Fruit fly (Drosophila melanogaster) ovary, adult (tissue): ENCODE results near the gene beta-PheRS.

Experiments used
- CG17801 ChIP-seq: fragments of 200-800 bp; optimal IDR thresholded peaks from 2 replicates; lab custom pipeline; 2019; ENCODE audit warnings: missing biosample characterization, mild to moderate bottlenecking, missing genetic modification characterization, moderate library complexity; ENCODE audit not compliant: partially characterized antibody

beta-PheRS gene

DNA sequence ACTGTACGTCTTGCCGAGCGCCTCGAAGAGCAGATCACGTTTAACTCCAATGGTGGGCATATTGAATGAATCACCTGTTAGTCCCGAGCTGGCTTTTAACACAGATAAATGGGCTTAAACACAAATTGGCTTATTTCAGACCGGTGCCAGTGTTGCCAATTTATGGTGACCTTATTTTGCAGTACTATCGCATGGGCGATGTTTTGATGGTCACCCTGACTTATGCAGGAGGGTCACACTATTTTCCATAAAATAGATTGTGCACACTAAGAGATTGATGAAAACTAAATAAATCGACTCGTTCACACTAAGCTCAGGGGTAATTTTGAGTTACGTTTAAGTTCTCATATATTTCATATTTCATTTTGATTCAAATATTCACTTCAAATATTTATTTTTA, at the start of gene beta-PheRS:
Gene beta-PheRS, minus strand, starts transcription at position 186 of the 400 bp plus-strand sequence.
- no peak for TF ChIP-seq CG17801

DNA sequence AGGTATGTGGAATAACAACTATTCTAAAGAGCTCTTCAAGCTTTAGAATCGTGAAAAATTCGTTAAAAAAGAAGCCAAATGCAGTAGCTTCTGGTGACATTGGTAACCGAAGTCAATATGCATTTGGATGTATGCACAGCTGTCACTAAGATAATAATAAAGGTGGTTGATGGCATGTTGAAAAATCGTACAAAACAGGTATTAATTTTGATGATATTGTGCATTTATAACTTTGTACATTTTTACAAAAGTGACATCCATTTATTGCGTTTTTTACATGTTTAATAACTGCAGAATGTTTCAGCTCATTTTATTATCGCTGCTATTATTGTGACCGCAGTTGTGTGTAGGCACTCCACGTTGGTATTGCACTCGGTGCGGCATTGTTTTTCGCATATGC, 49.0 kb upstream of the beta-PheRS start:
- TF ChIP-seq CG17801, result peak; percentile 52

DNA sequence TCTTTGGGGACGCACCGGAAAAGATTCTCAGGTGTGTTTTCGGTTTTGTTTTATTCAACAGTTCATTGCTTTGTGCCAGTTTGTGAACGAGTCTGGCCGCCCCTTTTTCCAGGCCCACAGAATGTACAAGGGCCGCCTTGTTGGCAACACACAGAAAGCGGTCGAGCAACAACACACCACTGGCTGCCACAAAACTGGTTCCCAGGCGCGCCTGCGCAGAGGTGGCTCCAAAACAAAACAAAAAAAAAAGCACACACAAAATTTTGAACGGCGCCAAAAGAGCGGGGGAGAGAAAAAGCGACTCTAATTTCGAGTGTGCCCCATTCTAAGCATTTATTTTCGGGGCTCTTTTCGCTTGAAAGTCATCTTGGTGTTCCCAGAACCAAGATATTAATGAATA, 46.7 kb upstream of the beta-PheRS start:
- no peak for TF ChIP-seq CG17801

DNA sequence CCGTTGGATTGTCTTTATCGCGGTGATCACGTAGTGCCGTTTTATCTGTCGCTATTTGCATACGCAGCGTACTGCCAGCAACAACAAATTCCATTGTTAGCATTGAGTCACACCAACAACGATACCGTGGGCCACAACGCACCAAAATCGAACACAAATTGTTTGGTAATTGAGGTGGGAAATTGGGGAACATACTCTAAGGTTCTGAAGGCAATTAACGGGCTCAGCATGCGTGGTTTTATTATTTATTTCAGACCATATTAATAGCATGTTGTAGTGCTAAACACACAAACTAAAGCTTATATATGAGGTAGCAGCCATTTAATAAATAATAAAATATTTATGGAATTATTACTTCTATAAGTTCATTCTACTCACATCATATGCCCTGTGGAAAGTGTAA, 46.1 kb upstream of the beta-PheRS start:
- TF ChIP-seq CG17801, result no peak

DNA sequence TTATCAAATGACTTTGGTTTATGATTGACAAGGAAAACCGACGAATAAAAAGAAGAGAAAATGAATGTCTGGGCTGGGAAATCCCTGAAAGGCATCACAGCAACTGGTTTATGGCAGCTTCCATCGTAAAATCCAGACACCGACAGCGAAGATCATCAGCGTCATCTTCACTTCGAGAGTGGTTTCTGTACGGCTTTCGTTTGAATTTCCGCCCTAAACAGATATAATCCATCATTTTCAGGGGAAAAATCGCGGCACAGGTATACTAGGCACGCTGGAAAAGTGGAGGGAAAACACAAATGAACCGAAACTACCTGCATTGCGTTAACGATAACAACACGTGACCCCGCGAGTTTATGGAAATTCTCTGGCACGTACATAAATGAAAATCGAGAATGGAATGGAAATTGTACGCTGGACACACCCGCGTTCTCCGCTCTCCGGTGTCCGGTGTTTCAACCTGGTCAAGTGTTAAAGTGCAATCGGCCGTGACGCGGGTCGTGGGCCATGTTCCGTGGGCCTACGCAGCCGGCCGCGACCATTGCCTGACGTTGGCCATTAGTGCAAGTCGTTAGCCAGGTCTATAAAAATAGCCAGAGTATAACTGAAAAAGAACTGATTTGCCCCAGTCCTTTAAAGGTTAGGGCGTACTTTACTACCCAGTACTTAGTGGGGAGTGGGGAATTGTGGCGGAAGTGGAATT, 45.1 kb upstream of the beta-PheRS start:
- no peak for TF ChIP-seq CG17801

DNA sequence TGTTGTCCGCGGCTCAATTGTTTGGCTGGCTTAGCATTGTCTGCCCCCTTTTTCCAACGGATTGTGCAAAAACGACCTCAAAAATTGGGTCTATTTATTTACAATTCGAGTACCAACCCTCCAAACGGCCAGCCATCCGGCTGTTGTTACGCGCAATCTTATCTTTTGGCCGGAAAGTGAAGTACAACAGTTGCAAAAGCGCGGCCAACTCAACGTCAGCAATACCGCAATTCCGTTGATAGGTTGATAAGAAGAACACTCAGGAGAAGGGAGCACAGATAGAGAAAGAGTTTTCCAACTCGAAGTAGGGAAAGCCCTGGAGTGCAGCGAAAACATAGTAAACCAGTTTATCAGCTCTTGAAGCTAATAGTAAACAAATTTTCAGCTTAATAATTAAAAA, 44.4 kb upstream of the beta-PheRS start:
- TF ChIP-seq CG17801, result no peak

DNA sequence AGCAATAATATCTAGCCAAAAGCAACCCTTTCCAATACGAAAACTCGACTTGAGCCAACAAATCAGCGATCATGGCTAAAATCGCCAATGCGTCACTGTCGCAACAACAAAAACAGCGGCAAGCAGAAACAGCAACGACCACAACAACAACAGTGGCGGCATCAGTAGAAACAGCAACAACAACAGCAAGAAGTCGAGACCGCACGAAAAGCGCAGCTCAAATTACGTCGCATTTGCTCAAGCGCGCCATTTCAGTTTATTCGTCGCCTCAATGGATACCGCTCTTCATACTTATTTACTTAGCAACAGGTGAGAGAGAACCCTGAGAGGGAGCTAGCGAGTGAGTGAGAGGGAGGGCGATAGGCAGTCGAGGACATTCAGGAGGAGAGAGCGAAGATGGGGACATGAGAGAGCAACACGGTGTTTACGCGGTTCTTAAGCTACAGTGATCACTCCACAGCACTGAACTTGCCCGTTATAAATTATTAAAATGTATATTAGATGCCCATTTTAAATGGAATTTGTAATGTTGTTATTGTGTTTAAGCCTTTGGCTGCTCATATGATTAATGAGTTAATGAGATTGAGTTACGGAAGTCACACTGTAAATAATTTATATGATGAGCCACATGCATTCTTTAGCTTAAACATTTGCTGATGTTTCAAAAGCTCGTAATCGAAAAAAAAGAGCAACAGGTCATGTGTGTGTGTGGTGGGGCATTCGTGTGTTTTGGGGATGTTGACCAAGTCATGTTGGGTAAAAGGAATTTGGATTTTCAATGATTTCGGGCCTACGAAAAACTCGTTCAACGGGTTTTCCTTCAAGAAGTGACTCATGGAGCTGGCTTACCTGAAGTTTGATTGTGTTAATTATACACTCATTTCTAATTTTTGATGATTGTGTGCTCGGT, 43.3 kb upstream of the beta-PheRS start:
- peak; percentile 95 for TF ChIP-seq CG17801

DNA sequence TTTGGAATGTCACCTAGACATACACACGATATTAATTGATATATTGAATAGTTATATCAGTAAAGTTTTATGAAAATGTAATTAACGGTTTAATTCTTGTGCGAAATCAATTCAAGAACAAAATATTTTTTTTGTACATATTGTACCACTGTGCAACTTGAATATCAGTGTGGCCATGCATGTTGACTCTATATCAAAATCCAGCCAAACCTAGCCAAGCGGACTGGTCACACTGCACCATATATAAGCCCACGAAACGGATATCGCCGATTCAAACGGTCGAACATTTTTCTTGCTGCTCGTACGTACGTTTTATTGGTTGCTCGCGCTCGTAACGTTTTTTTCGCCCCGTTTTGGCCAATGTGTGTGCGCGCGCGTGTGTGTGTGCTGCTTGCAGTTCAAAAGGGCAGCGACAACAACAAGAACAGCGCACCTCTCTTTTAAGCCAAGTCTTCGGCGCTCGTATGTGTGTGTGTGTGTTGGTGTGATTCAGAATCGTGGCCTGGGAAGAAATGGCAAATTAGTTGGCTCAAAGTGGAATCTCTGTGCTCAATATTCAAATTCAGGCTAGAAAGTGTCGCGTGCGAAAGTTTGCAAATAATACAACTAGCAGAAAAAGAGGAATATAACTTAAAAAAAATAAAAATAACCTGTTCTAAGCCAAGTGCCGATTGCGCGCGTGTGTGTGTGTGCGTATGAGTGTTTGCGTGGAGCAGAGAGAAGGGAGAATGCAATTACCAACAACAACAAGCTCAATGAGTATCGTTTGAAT, 42.5 kb upstream of the beta-PheRS start, which contains the start of gene crb:
Gene crb, plus strand, starts transcription at position 295 of the 772 bp plus-strand sequence.
- TF ChIP-seq CG17801, result peak; percentile 76

DNA sequence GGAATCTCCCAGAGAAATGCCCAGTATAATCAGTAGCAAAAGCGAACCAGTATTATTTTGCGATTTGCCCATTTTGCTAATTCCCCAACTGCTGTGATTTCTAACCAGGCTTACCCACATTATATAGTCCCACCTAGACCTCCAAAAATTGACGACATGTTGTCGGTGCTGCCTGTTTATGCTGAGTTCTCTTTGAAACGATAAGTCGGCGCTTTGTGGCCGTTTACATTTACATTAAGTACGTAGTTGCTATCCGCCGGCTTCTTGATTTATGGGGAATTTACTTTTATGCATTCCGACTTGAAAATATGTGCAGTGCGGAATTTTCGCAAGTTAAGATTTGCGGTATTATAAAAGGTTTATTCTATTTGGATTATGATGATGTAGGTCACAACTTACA, 41.8 kb upstream of the beta-PheRS start, which contains the start of gene CG5715:
Gene CG5715, minus strand, starts transcription at position 101 of the 400 bp plus-strand sequence.
- no peak for TF ChIP-seq CG17801

DNA sequence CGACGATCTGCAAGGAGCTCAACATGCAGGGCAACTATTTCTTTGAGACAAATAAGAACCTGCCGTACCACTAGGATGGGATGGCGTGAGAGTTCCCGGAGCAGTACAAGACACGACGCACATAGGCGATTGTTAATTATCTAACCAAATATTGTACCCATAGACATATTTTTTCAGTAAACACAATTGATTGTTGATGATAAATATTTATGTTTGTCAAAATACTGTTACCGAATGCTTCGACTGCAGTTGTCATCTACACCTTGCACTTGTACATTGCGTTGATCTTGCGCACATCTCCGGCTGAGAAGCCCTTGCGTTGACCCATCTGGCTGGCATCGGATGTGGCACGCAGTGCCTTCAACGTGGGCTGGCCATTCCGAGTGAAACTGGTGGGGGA, 40.7 kb upstream of the beta-PheRS start:
- TF ChIP-seq CG17801, result no peak

DNA sequence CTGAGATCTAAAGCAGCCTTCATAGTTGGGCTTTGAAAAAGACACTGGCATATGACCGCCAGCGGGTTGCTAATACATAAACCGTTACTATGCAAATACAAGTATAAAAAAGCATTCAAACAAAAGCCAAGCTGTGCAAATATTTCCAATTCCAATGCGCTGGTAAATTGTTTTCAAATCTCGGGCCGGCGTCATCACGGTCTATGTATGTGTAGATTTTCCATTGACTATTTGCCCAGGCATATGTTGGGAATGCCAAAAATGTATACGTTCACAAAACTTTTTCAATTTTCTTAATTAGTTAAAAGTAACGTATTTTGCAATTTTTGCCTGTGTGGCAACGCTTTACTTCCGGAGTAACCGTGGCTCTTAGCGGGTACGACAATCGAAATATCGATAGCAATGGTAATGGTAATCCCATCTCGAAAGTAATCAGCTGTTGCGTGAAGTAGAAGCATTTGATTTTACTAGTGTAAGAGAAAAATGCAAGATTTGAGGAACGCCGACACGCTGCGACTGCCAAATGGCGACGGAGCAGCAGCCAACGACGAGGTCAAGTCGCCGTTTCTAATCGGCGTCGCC, 37.4 kb upstream of the beta-PheRS start, which contains the start of the genes CG34290 and Uck:
Gene CG34290, minus strand, starts transcription at position 51 of the 582 bp plus-strand sequence.
Gene Uck, plus strand, starts transcription at position 405 of the 582 bp plus-strand sequence.
- TF ChIP-seq CG17801, result peak; percentile 73

DNA sequence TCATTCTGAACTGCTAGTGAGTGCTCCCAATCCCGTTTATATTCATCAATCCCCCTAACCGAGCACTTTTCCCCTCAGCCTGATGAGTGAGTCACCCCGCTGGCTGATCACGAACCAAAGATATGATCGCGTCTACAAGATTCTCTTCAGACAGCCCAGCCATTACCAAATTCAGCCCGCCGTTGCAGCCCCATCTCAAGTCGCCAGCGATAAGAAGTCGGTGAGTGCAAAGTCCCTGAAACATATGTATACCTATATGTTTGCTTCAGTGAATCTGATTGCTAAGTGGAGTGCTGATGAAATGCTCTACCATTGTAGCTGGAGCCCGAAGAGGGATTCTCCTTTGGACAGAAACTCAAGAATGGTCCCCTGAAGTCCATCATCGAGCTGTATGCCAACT, 34.7 kb upstream of the beta-PheRS start:
- no peak for TF ChIP-seq CG17801

DNA sequence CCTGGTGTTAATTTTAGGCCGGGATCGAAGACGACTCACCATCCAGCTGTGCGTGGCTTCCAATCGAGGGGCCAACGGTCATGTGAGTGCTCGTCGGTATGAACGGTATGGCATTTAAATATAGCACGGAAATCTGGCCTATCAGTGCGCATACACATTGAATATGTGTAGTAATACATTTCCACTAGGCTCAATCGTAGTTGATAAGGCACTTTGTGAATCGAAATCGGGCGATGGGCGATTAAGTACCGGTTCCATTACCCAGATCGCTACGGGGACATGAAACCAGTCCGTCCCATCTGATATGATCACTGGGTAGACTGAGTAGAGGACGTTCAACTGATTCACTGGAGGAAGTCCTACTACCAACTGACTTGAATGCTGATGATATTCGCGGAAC, 32.9 kb upstream of the beta-PheRS start:
- TF ChIP-seq CG17801, result no peak

DNA sequence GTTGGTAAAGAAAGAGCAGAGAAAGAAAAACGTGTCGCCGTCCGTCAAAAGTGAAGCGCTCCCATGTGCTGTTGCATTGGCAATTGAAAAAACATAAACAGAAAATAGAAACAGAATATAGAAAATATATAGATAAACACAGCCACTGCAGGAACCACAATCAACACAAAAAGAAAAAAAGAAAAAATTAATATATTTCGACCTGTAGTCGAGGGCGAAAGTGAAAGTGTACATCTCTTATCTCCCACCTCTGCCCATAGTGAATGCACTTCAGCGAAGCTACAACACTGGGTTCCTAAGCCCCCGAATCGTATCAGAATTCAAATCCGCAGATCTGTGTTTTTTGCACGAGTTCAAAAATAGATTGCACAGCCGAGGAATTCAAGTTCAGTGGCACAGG, 31.7 kb upstream of the beta-PheRS start:
- TF ChIP-seq CG17801, result no peak

DNA sequence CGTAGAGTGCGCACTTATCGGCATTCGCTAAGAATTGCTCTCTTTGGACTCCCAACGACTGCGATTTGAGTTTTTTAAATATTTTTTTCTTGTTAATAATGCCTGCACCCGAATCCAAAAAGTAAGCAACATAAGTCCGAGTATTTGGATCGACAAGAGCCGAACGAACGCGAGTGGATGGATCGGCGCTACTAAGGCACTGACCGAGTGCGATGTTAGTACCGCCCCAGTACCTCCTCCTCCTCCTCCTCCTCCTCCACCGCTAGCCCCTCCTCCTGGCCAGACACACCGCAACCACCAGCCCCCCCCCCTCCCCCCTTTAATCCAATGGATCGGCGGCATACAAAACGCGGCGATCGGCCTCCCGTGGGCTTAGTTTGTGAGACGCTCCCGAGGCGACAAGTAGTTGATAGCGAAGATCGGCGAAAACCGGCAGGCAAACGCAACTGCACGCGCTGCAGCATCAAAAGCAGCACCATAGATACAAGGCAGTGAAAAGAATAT, 31.2 kb upstream of the beta-PheRS start, which contains the start of gene CG6356:
Gene CG6356, plus strand, starts transcription at position 374 of the 504 bp plus-strand sequence.
- no peak for TF ChIP-seq CG17801
